Fruit fly (Drosophila melanogaster) whole organism, wandering third instar larva: ENCODE measurements around the gene Gr64a.

Experiments used
- Abd-B ChIP-seq: fragments of >200 bp; optimal IDR thresholded peaks from 2 replicates; lab custom pipeline; 2017; ENCODE audit warnings: missing biosample characterization, missing genetic modification characterization
- CG32264 ChIP-seq: fragments of 200-800 bp; sonication (Bioruptor generic); optimal IDR thresholded peaks from 2 replicates; lab custom pipeline; 2016; ENCODE audit warnings: missing biosample characterization, missing genetic modification characterization
- CG9705 ChIP-seq: fragments of 200-800 bp; sonication (Bioruptor generic); optimal IDR thresholded peaks from 2 replicates; lab custom pipeline; 2018; ENCODE audit warnings: missing biosample characterization, mild to moderate bottlenecking, missing genetic modification characterization
- CrebA ChIP-seq: fragments of 200-800 bp; sonication (Bioruptor generic); optimal IDR thresholded peaks from 2 replicates; lab custom pipeline; 2016; ENCODE audit warnings: missing biosample characterization, mild to moderate bottlenecking, missing genetic modification characterization, borderline replicate concordance
- Dfd ChIP-seq: fragments of >200 bp; optimal IDR thresholded peaks from 2 replicates; lab custom pipeline; 2017; ENCODE audit warnings: missing biosample characterization, missing genetic modification characterization
- Dif ChIP-seq: fragments of 200-275, 200-300 bp; sonication (Bioruptor generic); optimal IDR thresholded peaks from 2 replicates; lab custom pipeline; 2018; ENCODE audit warnings: missing biosample characterization, missing genetic modification characterization; ENCODE audit not compliant: partially characterized antibody
- HLH106 ChIP-seq: fragments of 200-800 bp; optimal IDR thresholded peaks from 3 replicates; lab custom pipeline; 2019; ENCODE audit warnings: missing biosample characterization, mild to moderate bottlenecking, missing genetic modification characterization, moderate library complexity
- Hnf4 ChIP-seq: fragments of 200-800 bp; sonication (Bioruptor generic); optimal IDR thresholded peaks from 2 replicates; lab custom pipeline; 2016; ENCODE audit warnings: missing biosample characterization, mild to moderate bottlenecking, missing genetic modification characterization
- Hr78 ChIP-seq: fragments of >200 bp; optimal IDR thresholded peaks from 2 replicates; lab custom pipeline; 2017; ENCODE audit warnings: missing biosample characterization, missing genetic modification characterization
- Hr83 ChIP-seq: fragments of 200-300 bp; sonication (Bioruptor generic); optimal IDR thresholded peaks from 2 replicates; lab custom pipeline; 2016; ENCODE audit warnings: missing biosample characterization, mild to moderate bottlenecking, missing genetic modification characterization, moderate library complexity; ENCODE audit not compliant: poor library complexity, severe bottlenecking
- Jra ChIP-seq: sonication (Bioruptor generic); optimal IDR thresholded peaks from 2 replicates; lab custom pipeline; 2016; ENCODE audit warnings: missing biosample characterization, missing genetic modification characterization
- Mio ChIP-seq: sonication (Bioruptor generic); optimal IDR thresholded peaks from 2 replicates; lab custom pipeline; 2016; ENCODE audit warnings: missing biosample characterization, missing genetic modification characterization
- Myc ChIP-seq: fragments of >200 bp; optimal IDR thresholded peaks from 2 replicates; lab custom pipeline; 2017
- N ChIP-seq: fragments of >200 bp; optimal IDR thresholded peaks from 2 replicates; lab custom pipeline; 2018; ENCODE audit warnings: missing biosample characterization, missing external identifiers, missing genetic modification characterization
- OdsH ChIP-seq: fragments of 200-800 bp; sonication (Bioruptor generic); optimal IDR thresholded peaks from 2 replicates; lab custom pipeline; 2016; ENCODE audit warnings: missing biosample characterization, mild to moderate bottlenecking, missing genetic modification characterization
- Sp1 ChIP-seq: fragments of 200-800 bp; sonication (Bioruptor generic); optimal IDR thresholded peaks from 3 replicates; lab custom pipeline; 2019; ENCODE audit warnings: missing biosample characterization, mild to moderate bottlenecking, missing genetic modification characterization, moderate library complexity
- Vsx2 ChIP-seq: fragments of 200-300, 225-300 bp; sonication (Bioruptor generic); optimal IDR thresholded peaks from 2 replicates; lab custom pipeline; 2018; ENCODE audit warnings: missing biosample characterization, missing genetic modification characterization; ENCODE audit not compliant: partially characterized antibody
- brk ChIP-seq: fragments of 200-800 bp; sonication (Bioruptor generic); optimal IDR thresholded peaks from 2 replicates; lab custom pipeline; 2016; ENCODE audit warnings: missing biosample characterization, mild to moderate bottlenecking, missing genetic modification characterization
- dmrt93B ChIP-seq: fragments of 200-800 bp; sonication (Bioruptor generic); optimal IDR thresholded peaks from 2 replicates; lab custom pipeline; 2018; ENCODE audit warnings: missing biosample characterization, mild to moderate bottlenecking, missing genetic modification characterization
- ey ChIP-seq: fragments of 200-800 bp; sonication (Bioruptor generic); optimal IDR thresholded peaks from 2 replicates; lab custom pipeline; 2016; ENCODE audit warnings: missing biosample characterization, missing genetic modification characterization
- foxo ChIP-seq, 2 experiments: fragments of 200-800 bp; sonication (Bioruptor generic); optimal IDR thresholded peaks; 2 replicates in 1 of 2; 3 replicates in 1 of 2; lab custom pipeline; 2016 to 2017; ENCODE audit warnings: missing biosample characterization in 2 of 2, missing genetic modification characterization in 2 of 2
- fru ChIP-seq: fragments of 200-800 bp; sonication (Bioruptor generic); optimal IDR thresholded peaks from 3 replicates; lab custom pipeline; 2016; ENCODE audit warnings: missing biosample characterization, mild to moderate bottlenecking, missing genetic modification characterization
- h ChIP-seq: fragments of 200-800 bp; sonication (Bioruptor generic); optimal IDR thresholded peaks from 3 replicates; lab custom pipeline; 2016; ENCODE audit warnings: missing biosample characterization, mild to moderate bottlenecking, missing genetic modification characterization
- jim ChIP-seq: fragments of 175-275, 200-325 bp; sonication (Bioruptor generic); optimal IDR thresholded peaks from 2 replicates; lab custom pipeline; 2016; ENCODE audit warnings: missing biosample characterization, mild to moderate bottlenecking, missing genetic modification characterization
- lola ChIP-seq: fragments of >200 bp; optimal IDR thresholded peaks from 2 replicates; lab custom pipeline; 2017; ENCODE audit warnings: missing biosample characterization, missing genetic modification characterization
- psq ChIP-seq: fragments of 200-800 bp; sonication (Bioruptor generic); optimal IDR thresholded peaks from 3 replicates; lab custom pipeline; 2017; ENCODE audit warnings: missing biosample characterization, mild to moderate bottlenecking, missing genetic modification characterization, moderate library complexity
- rgr ChIP-seq: fragments of 200-800 bp; sonication (Bioruptor generic); optimal IDR thresholded peaks from 3 replicates; lab custom pipeline; 2016; ENCODE audit warnings: missing biosample characterization, mild to moderate bottlenecking, missing genetic modification characterization
- sage ChIP-seq: fragments of 200-800 bp; sonication (Bioruptor generic); optimal IDR thresholded peaks from 2 replicates; lab custom pipeline; 2016; ENCODE audit warnings: missing biosample characterization, mild to moderate bottlenecking, missing genetic modification characterization
- tai ChIP-seq: sonication (Bioruptor generic); optimal IDR thresholded peaks from 2 replicates; lab custom pipeline; 2016; ENCODE audit warnings: missing biosample characterization, missing genetic modification characterization
- usp ChIP-seq: fragments of >200 bp; optimal IDR thresholded peaks from 2 replicates; lab custom pipeline; 2017; ENCODE audit warnings: missing biosample characterization, missing genetic modification characterization
- woc ChIP-seq: sonication (Bioruptor generic); optimal IDR thresholded peaks from 2 replicates; lab custom pipeline; 2016; ENCODE audit warnings: missing biosample characterization, mild to moderate bottlenecking, missing genetic modification characterization

Gene Gr64a

DNA sequence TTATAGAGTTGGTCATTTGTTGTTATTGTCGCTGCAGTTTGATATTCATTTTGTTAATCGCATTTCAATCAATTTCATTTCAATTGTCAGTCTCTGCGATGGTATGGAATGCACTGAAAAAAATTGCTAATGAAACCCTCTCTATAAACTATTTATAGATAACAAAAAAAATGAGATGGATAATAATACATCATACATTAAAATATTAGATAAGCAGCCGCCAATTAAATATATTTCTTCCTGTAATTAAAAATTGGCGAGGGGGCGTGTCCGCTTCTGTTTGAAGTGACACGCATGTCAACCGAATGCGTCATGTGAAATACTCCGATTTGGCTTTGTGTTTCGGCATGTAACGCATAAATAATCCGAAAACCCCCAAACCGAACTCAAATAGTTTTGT, 17.9 kb downstream of the Gr64a start:
- no peak for TF ChIP-seq Abd-B

DNA sequence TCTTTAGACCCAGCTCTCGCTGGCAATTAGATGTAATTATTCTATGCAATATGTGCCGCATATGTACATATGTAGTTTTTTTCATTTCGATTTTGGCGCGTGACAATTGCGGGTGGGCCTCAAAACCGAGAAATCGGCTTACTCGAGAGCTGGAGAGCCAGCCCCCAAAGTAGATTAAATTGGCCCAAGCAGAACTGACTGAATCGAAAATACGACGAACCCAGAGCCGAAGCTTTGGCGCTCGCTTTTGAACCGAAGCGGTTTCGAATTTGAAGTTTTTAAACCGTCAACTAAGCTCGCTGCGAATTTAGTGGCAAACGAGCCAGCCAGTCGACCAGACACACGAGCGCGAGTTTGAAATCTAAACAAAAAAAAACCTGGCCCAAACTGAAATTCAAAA, 19.7 kb downstream of the Gr64a start, which contains the start of gene CG1136:
Gene CG1136, plus strand, starts transcription at position 308 of the 400 bp plus-strand sequence.
- no peak for TF ChIP-seq CG9705 (GFP tag; lab: Kevin White, UChicago)
- no peak for TF ChIP-seq tai (GFP tag; lab: Kevin White, UChicago)
- TF ChIP-seq Dfd, result no peak
- no peak for TF ChIP-seq CG32264 (GFP tag; lab: Kevin White, UChicago)
- no peak for TF ChIP-seq HLH106 (tag; lab: Kevin White, UChicago)
- TF ChIP-seq brk (GFP tag; lab: Kevin White, UChicago), result no peak
- TF ChIP-seq psq (GFP tag; lab: Kevin White, UChicago), result no peak
- TF ChIP-seq OdsH (GFP tag; lab: Kevin White, UChicago), result no peak
- TF ChIP-seq rgr (GFP tag; lab: Kevin White, UChicago), result no peak
- no peak for TF ChIP-seq Jra (GFP tag; lab: Kevin White, UChicago)
- TF ChIP-seq Dif (GFP tag; lab: Kevin White, UChicago), result no peak
- TF ChIP-seq Hr83 (GFP tag; lab: Kevin White, UChicago), result no peak
- TF ChIP-seq sage (GFP tag; lab: Kevin White, UChicago), result no peak
- TF ChIP-seq fru, result no peak
- TF ChIP-seq Mio (GFP tag; lab: Kevin White, UChicago), result no peak

DNA sequence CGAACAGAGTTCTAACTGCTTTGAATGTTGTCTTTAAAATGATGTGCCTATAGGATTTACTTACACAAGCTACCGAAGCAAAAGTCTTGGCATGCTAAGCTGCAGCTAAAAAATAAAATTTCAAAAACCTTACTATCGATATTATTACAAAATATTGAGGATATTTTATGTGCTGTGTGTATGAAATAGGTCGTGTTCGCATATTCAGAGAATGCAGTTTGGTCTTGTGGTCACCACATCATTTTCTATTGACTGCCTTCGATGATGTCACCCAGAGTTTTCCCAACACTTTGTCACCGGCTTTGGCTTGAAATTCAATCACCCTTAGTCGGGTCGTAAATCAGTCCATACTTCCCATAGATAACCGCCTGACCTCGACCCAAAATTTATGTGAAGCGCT, 21.1 kb downstream of the Gr64a start, which contains the start of gene Dpy-30L2:
Gene Dpy-30L2, minus strand, starts transcription at position 101 of the 400 bp plus-strand sequence.
- TF ChIP-seq N (no peak), jim (GFP tag; lab: Kevin White, UChicago) (no peak), brk (GFP tag; lab: Kevin White, UChicago) (no peak), woc (no peak), h (GFP tag; lab: Kevin White, UChicago) (no peak), sage (GFP tag; lab: Kevin White, UChicago) (no peak), HLH106 (tag; lab: Kevin White, UChicago) (no peak), ey (no peak), fru (no peak), dmrt93B (no peak), tai (GFP tag; lab: Kevin White, UChicago) (no peak), Hr78 (GFP tag; lab: Kevin White, UChicago) (no peak), foxo (GFP tag; optimal IDR thresholded peaks at IDR 0.05; lab: Kevin White, UChicago) (no peak), Sp1 (GFP tag; lab: Kevin White, UChicago) (no peak), CG32264 (GFP tag; lab: Kevin White, UChicago) (no peak), lola (GFP tag; lab: Kevin White, UChicago) (no peak), Hnf4 (GFP tag; lab: Kevin White, UChicago) (no peak), rgr (GFP tag; lab: Kevin White, UChicago) (no peak), Dif (GFP tag; lab: Kevin White, UChicago) (no peak)

DNA sequence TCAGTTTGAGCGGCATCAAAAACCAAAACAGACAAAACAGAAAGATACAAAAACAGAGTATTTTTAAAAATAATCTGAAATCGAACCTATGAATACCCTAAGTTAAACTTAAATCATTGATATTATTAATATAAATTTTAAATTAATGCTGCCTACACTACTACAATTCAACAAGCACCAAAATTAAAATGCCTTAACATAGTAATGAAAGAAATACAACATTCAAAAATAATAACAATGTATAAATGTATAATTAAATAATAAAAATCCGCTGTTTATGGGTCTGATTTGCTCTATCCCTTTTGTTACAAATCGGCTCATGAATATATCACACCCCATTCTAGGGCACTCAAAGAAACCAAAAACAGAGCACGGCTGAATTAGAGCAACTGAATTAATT, 22.5 kb downstream of the Gr64a start:
- TF ChIP-seq Hr83 (GFP tag; lab: Kevin White, UChicago) (no peak), sage (GFP tag; lab: Kevin White, UChicago) (no peak), Vsx2 (GFP tag; lab: Kevin White, UChicago) (no peak), psq (GFP tag; lab: Kevin White, UChicago) (no peak)

DNA sequence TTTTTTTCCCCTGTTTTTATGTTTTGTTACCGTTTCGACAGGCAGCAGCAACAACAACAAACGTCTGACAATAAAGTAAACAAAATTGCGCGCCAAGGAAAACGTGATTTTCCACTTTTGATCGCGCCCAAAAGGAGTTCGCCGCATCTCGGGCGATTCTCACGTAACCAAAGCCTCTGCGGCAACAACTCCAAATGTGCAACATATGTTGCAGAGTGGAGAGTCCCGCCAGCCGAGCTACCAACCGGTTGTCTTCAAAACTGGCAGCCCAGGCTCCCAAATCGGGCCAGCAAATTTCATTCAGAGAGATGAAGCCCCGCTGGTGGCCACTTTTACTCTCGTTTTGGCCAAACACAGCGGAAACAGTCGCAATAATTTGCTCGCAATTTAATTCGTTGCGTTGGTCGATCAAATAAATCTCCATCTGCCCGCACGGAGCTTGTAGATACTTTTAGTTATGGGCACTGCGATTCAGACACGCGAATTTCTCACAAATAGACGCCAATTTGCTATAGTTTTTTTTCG, 28.9 kb downstream of the Gr64a start:
- TF ChIP-seq Vsx2 (GFP tag; lab: Kevin White, UChicago) (peak; percentile 32), foxo (GFP tag; optimal IDR thresholded peaks at IDR 0.05; lab: Kevin White, UChicago) (no peak), Myc (lab: Kevin White, UChicago) (no peak), dmrt93B (no peak), Sp1 (GFP tag; lab: Kevin White, UChicago) (no peak), CrebA (GFP tag; lab: Kevin White, UChicago) (no peak), usp (GFP tag; lab: Kevin White, UChicago) (no peak)
